Worm (Caenorhabditis elegans): Measurements from ENCODE around the gene lact-8.

The lact-8 gene

DNA sequence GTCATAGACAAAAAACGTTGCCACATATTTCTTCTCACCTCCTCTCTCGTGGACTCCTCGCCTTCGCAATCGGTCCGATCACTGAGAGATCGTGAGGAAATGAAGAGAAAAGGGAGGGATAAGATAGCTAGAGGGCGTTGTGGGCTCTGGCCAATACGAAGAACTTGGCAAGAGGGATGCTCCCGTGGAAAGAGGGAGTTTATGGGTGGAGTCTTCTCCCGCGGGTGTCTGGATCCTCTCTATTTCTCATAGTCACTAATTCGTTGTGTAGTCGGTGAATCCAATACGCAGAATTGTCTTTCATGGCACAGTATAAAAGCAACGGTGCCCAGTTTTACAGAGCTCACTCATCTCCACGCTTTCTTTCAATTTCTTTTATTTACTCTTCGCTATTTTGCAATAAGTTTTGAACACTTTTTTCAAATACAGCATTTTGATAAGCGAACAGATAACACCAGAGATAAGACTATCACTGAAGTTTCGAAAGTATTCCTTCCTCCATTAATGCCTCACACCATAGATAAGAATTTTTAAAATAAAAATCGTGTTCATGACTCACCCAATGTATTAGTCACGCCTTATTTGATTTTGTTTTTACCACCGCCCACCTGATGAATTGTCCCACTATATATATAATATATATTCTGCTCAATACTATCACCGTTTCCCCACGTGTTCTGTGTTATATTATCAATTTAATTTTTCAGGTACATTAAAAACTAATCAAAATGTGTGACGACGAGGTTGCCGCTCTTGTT, 12.9 kb downstream of the lact-8 start, which contains the start of gene act-1:
act-1 (plus strand) TSS at position 708 of the 758 bp plus-strand sequence.
- TF ChIP-seq M03D4.4 (tag; optimal IDR thresholded peaks at IDR 0.05) (peak; percentile 43), bed-3 (GFP tag; optimal IDR thresholded peaks at IDR 0.05) (no peak), cnd-1 (tag; optimal IDR thresholded peaks at IDR 0.05) (no peak), ztf-11 (tag; optimal IDR thresholded peaks at IDR 0.05) (no peak), hlh-1 (tag; optimal IDR thresholded peaks at IDR 0.05) (peak; percentile 40), sptf-1 (tag; optimal IDR thresholded peaks at IDR 0.05) (peak; percentile 21), unc-39 (tag; optimal IDR thresholded peaks at IDR 0.05) (no peak), flh-1 (GFP tag; optimal IDR thresholded peaks at IDR 0.05) (no peak), unc-120 (tag; optimal IDR thresholded peaks at IDR 0.05; ENCODE audit: poor library complexity, severe bottlenecking) (peak; percentile 95), unc-62 (GFP tag; optimal IDR thresholded peaks at IDR 0.05) (peak; percentile 32)

DNA sequence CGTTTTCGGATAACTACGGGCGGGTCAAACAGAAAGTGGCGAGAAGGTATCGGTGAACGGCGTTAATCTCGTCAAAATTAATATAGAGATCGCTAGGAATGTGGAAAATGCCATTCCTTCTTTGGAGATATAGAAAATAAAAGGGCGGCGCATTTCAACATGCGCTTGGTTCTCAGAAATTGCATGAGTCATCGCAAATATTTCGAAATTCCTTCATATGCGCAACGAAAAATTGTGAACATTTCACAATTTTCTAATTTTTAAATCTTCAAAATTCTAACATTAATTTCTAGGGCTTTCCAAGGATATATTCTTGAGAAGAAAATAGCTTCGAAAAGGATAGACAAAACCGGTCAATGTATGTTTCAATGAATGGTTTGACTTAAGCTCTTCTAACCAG, 14.5 kb downstream of the lact-8 start:
- TF ChIP-seq ztf-11 (tag; optimal IDR thresholded peaks at IDR 0.05) = no peak

DNA sequence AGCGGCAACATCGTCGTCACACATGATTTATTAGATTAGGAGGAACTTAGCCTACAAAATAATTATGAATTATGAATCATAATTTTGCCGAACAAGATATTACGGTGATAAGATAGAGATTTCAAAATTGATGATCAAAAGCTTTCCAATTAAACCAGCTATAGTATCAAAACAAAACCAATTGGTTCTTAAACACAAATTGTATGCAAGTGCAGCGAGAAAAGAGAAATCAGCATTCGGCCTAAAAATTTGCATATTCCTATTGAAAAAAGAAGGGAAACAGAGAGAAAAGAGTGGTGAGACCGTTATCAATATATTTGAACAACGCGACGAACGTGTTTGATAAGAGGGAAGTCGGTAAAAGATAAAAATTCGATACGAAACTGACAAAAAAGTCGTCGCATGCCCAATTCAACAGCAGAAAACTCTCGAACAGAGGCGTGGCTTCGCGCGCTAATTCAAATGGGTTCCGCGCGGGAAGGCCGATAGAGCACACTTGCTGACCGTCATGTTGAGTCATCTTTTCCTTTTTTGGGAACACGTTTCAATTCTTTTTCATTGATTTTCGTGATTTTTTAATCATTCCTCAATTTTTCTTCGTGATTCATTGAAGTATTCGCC, 15.2 kb downstream of the lact-8 start, which contains the start of gene act-2:
act-2 (minus strand) TSS at position 51 of the 621 bp plus-strand sequence.
- TF ChIP-seq mep-1 (tag; optimal IDR thresholded peaks at IDR 0.05) (peak; percentile 79), pha-4 (tag; optimal IDR thresholded peaks at IDR 0.05) (peak; percentile 76), nhr-237 (tag; optimal IDR thresholded peaks at IDR 0.05) (peak; percentile 19), cnd-1 (tag; optimal IDR thresholded peaks at IDR 0.05) (peak; percentile 49), lin-13 (tag; optimal IDR thresholded peaks at IDR 0.05) (peak; percentile 67), blmp-1 (tag; optimal IDR thresholded peaks at IDR 0.05) (no peak), ceh-39 (tag; optimal IDR thresholded peaks at IDR 0.05) (peak; percentile 74), lsy-2 (tag; optimal IDR thresholded peaks at IDR 0.05) (peak; percentile 64), zip-8 (tag; optimal IDR thresholded peaks at IDR 0.05) (no peak), unc-120 (tag; optimal IDR thresholded peaks at IDR 0.05; ENCODE audit: poor library complexity, severe bottlenecking) (peak; percentile 46), nhr-28 (tag; optimal IDR thresholded peaks at IDR 0.05) (no peak), ces-1 (GFP tag; optimal IDR thresholded peaks at IDR 0.05) (peak; percentile 69)

DNA sequence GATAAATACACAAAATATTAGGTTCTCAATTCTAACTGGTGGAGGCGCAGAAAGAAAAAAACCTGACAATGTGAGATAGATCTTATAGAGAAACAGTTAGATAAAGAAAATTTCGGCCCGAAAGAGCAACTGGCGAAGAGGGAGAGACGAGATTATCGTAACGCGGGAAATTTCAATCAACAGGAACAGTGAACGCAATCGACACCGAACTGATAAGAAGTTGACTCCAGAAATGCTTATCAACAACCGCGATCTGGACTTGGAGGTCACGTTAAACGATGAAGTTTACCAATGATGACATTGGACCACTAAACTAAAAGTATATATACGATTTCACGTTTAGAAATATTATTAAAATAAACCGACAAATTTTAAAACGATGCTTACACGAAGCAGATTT, 17.0 kb downstream of the lact-8 start:
- TF ChIP-seq ces-1 (GFP tag; optimal IDR thresholded peaks at IDR 0.05) (no peak), elt-1 (tag; optimal IDR thresholded peaks at IDR 0.05; ENCODE audit: borderline replicate concordance, insufficient read depth) (peak; percentile 92), lin-13 (tag; optimal IDR thresholded peaks at IDR 0.05) (no peak), pha-4 (tag; optimal IDR thresholded peaks at IDR 0.05) (no peak)

DNA sequence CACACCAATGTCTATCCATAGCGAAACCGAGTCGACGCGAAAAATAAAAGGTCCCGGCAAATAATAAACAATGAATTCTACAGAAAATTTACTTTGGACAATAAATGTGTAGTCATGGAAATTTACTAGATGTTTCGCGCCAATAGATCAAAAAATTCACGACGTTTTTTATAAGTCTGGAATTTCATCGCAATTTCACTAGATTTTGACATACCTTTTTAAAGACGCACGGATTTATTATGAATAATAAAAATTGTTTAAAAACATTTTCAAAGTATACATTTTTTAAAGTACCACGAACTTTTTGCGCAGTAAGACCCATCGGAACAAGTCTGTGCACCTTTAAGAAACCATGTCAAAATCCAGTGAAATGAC, 17.4 kb downstream of the lact-8 start:
- TF ChIP-seq unc-62 (GFP tag; optimal IDR thresholded peaks at IDR 0.05) = no peak

DNA sequence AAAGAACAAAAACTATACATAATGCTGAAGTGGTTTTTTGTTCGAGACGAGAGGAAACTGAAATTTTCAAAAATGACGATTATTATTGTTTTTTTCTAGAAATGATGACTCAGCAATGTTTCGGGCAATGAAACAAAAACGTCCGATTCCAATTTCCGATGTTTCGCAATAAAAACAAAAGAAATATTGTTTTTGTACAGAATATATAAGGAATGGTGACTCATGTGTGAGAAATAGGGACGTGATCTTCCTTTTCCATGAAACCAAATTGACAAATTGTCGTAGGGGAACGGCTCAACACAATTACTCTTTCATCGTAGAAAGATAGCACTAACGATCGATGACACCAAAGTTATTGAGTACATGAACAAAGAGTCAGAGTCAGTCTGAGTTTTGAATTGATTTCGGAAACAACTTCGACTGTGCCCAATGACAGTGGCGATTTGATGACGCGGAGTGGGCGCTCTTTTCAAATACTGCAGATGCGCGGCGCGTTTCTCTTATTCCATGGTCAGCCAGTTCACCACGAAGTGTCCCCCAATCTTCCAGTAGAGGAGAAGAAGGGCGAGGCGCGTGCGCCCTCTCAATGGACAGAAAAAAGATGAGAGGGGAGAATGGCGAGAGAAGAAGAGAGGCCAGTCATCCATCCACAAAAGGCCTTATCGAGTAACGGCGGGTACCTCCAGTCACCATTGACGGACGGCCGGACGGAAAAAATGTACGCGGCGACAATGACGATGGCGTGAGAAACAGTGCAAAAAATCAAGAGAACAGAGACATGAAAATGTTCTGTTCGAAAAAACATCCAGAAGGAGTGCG, 18.0 kb downstream of the lact-8 start:
- TF ChIP-seq unc-120 (tag; optimal IDR thresholded peaks at IDR 0.05; ENCODE audit: poor library complexity, severe bottlenecking) = peak; percentile 8
- TF ChIP-seq elt-1 (tag; optimal IDR thresholded peaks at IDR 0.05; ENCODE audit: borderline replicate concordance, insufficient read depth) = no peak
- TF ChIP-seq drap-1 (GFP tag; optimal IDR thresholded peaks at IDR 0.05) = peak; percentile 3

DNA sequence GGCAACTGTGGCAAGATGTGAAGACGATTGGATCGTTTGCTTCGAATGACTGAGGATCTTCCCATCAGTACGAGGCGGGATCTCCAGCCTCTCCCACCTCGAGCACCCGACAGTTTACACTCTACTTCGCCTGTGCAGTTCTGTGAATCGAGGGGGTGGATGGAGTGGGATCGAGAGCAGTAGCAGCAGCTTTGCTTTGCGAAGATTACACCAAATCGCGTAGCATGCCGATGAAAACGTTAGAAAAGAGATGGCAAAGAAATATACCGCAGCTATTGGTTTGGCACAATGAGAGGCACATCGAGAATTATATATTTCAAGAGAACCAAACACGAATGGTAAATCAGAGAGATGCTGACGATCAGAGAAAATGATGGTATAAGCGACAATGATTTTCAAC, 19.0 kb downstream of the lact-8 start, which contains the start of gene act-3:
act-3 (minus strand) TSS at position 51 of the 400 bp plus-strand sequence.
- peak; percentile 3 for TF ChIP-seq pha-4 (tag; optimal IDR thresholded peaks at IDR 0.05)
- TF ChIP-seq M03D4.4 (tag; optimal IDR thresholded peaks at IDR 0.05) = no peak
- no peak for TF ChIP-seq drap-1 (GFP tag; optimal IDR thresholded peaks at IDR 0.05)
- TF ChIP-seq zip-8 (tag; optimal IDR thresholded peaks at IDR 0.05) = no peak
- no peak for TF ChIP-seq ceh-43 (GFP tag; optimal IDR thresholded peaks at IDR 0.05)
- TF ChIP-seq nhr-2 (tag; optimal IDR thresholded peaks at IDR 0.05) = no peak
- peak; percentile 84 for TF ChIP-seq hlh-1 (tag; optimal IDR thresholded peaks at IDR 0.05)
- peak; percentile 6 for TF ChIP-seq unc-62 (GFP tag; optimal IDR thresholded peaks at IDR 0.05)
- peak; percentile 93 for TF ChIP-seq unc-120 (tag; optimal IDR thresholded peaks at IDR 0.05; ENCODE audit: poor library complexity, severe bottlenecking)
- no peak for TF ChIP-seq nhr-12 (tag; optimal IDR thresholded peaks at IDR 0.05)
- TF ChIP-seq ham-2 (GFP tag; optimal IDR thresholded peaks at IDR 0.05) = no peak
- no peak for TF ChIP-seq sem-2 (GFP tag; optimal IDR thresholded peaks at IDR 0.05)
- no peak for TF ChIP-seq bed-3 (GFP tag; optimal IDR thresholded peaks at IDR 0.05)
